Fruit fly (Drosophila melanogaster) whole organism, embryonic: Measurements from ENCODE around the gene Obp19b.

Experiments
- Bdp1 ChIP-seq: fragments of 200-800 bp; sonication (Bioruptor generic); optimal IDR thresholded peaks from 3 replicates; lab custom pipeline; 2016; ENCODE audit warnings: missing biosample characterization, missing genetic modification characterization
- CG10979 ChIP-seq: fragments of 200-800 bp; sonication (Bioruptor generic); optimal IDR thresholded peaks from 2 replicates; lab custom pipeline; 2018; ENCODE audit warnings: missing biosample characterization, mild to moderate bottlenecking, missing genetic modification characterization, moderate library complexity
- CG11398 ChIP-seq: fragments of 200-800 bp; sonication (Bioruptor generic); optimal IDR thresholded peaks from 2 replicates; lab custom pipeline; 2016; ENCODE audit warnings: missing biosample characterization, missing genetic modification characterization
- CG13287 ChIP-seq: fragments of 200-800 bp; sonication (Bioruptor generic); IDR thresholded peaks from 2 replicates; pipeline ENCODE4 v1.3.6; 2022; ENCODE audit warnings: missing biosample characterization, missing genetic modification characterization; ENCODE audit not compliant: partially characterized antibody
- CG14710 ChIP-seq: fragments of 200-800 bp; sonication (Bioruptor generic); optimal IDR thresholded peaks from 3 replicates; lab custom pipeline; 2019; ENCODE audit warnings: missing biosample characterization, mild to moderate bottlenecking, missing genetic modification characterization, moderate library complexity
- CG14860 ChIP-seq: fragments of 200-800 bp; sonication (Bioruptor generic); IDR thresholded peaks from 3 replicates; pipeline ENCODE4 v1.3.6; 2022; ENCODE audit warnings: missing biosample characterization, missing genetic modification characterization; ENCODE audit not compliant: partially characterized antibody
- CG18599 ChIP-seq: fragments of 200-800 bp; sonication (Bioruptor generic); optimal IDR thresholded peaks from 3 replicates; lab custom pipeline; 2017; ENCODE audit warnings: missing biosample characterization, missing genetic modification characterization, mild to moderate bottlenecking, moderate library complexity, missing genetic modification reagents
- CG2116 ChIP-seq: fragments of 200-800 bp; sonication (Bioruptor generic); optimal IDR thresholded peaks from 3 replicates; lab custom pipeline; 2018; ENCODE audit warnings: missing biosample characterization, mild to moderate bottlenecking, missing genetic modification characterization
- CG2678 ChIP-seq: fragments of 200-800 bp; sonication (Bioruptor generic); optimal IDR thresholded peaks from 3 replicates; lab custom pipeline; 2019; ENCODE audit warnings: missing biosample characterization, mild to moderate bottlenecking, missing genetic modification characterization, moderate library complexity
- CG2875 ChIP-seq: fragments of 200-800 bp; sonication (Bioruptor generic); optimal IDR thresholded peaks from 2 replicates; lab custom pipeline; 2017; ENCODE audit warnings: missing biosample characterization, mild to moderate bottlenecking, missing genetic modification characterization, missing genetic modification reagents
- CG2889 ChIP-seq: fragments of 200-800 bp; sonication (Bioruptor generic); IDR thresholded peaks from 3 replicates; pipeline ENCODE4 v1.3.6; 2022; ENCODE audit warnings: missing biosample characterization, missing genetic modification characterization
- CG30431 ChIP-seq: fragments of 200-800 bp; sonication (Bioruptor generic); optimal IDR thresholded peaks from 2 replicates; lab custom pipeline; 2017; ENCODE audit warnings: missing biosample characterization, missing genetic modification characterization
- CG31224 ChIP-seq: fragments of 200-800 bp; sonication (Bioruptor generic); IDR thresholded peaks from 2 replicates; pipeline ENCODE4 v1.3.6; 2022; ENCODE audit warnings: missing biosample characterization, missing genetic modification characterization
- CG31388 ChIP-seq: fragments of 200-800 bp; sonication (Bioruptor generic); optimal IDR thresholded peaks from 2 replicates; lab custom pipeline; 2016; ENCODE audit warnings: missing biosample characterization, missing genetic modification characterization
- CG3726 ChIP-seq: fragments of 200-800 bp; sonication (Bioruptor generic); IDR thresholded peaks from 3 replicates; pipeline ENCODE4, ENCODE4 v1.3.6; 2022; ENCODE audit warnings: missing biosample characterization, missing genetic modification characterization
- CG43689 ChIP-seq: fragments of 200-800 bp; sonication (Bioruptor generic); IDR thresholded peaks from 2 replicates; pipeline ENCODE4 v1.3.6; 2022; ENCODE audit warnings: missing biosample characterization, missing genetic modification characterization
- CG4424 ChIP-seq: fragments of 200-800 bp; sonication (Bioruptor generic); optimal IDR thresholded peaks from 3 replicates; lab custom pipeline; 2016; ENCODE audit warnings: missing biosample characterization, missing genetic modification characterization
- CG6854 ChIP-seq: fragments of 200-800 bp; sonication (Bioruptor generic); optimal IDR thresholded peaks from 3 replicates; lab custom pipeline; 2017; ENCODE audit warnings: missing biosample characterization, mild to moderate bottlenecking, missing genetic modification characterization
- CG9727 ChIP-seq: fragments of 200-800 bp; sonication (Bioruptor generic); optimal IDR thresholded peaks from 3 replicates; lab custom pipeline; 2017; ENCODE audit warnings: missing biosample characterization, mild to moderate bottlenecking, missing genetic modification characterization
- CkIIα-i1 ChIP-seq: fragments of 200-800 bp; sonication (Bioruptor generic); IDR thresholded peaks from 2 replicates; pipeline ENCODE4 v1.3.6; 2022; ENCODE audit warnings: missing biosample characterization, missing genetic modification characterization
- CoRest ChIP-seq: fragments of 200-800 bp; sonication (Bioruptor generic); optimal IDR thresholded peaks from 3 replicates; lab custom pipeline; 2018; ENCODE audit warnings: missing biosample characterization, mild to moderate bottlenecking, missing genetic modification characterization, moderate library complexity
- D19A ChIP-seq: fragments of 200-800 bp; optimal IDR thresholded peaks from 3 replicates; lab custom pipeline; 2019; ENCODE audit warnings: missing biosample characterization, mild to moderate bottlenecking, missing genetic modification characterization, moderate library complexity
- Gug ChIP-seq: fragments of 200-800 bp; sonication (Bioruptor generic); IDR thresholded peaks from 4 replicates; pipeline ENCODE4 v1.3.6; 2022; ENCODE audit warnings: missing biosample characterization, missing genetic modification characterization
- H2.0 ChIP-seq: fragments of 200-800 bp; sonication (Bioruptor generic); IDR thresholded peaks from 2 replicates; pipeline ENCODE4 v1.3.6; 2022; ENCODE audit warnings: missing biosample characterization, missing genetic modification characterization
- Hey ChIP-seq: fragments of 200-800 bp; sonication (Bioruptor generic); optimal IDR thresholded peaks from 3 replicates; lab custom pipeline; 2018; ENCODE audit warnings: missing biosample characterization, mild to moderate bottlenecking, missing genetic modification characterization
- Mad ChIP-seq: fragments of 200-800 bp; sonication (Bioruptor generic); optimal IDR thresholded peaks from 2 replicates; lab custom pipeline; 2016; ENCODE audit warnings: missing biosample characterization, missing genetic modification characterization
- Myb ChIP-seq: fragments of 200-800 bp; sonication (Bioruptor generic); optimal IDR thresholded peaks from 2 replicates; lab custom pipeline; 2016; ENCODE audit warnings: missing biosample characterization, missing genetic modification characterization
- Oaz ChIP-seq: fragments of 200-800 bp; sonication (Bioruptor generic); IDR thresholded peaks from 2 replicates; pipeline ENCODE4 v1.3.6; 2022; ENCODE audit warnings: missing biosample characterization, missing genetic modification characterization
- Oli ChIP-seq: fragments of 200-800 bp; sonication (Bioruptor generic); optimal IDR thresholded peaks from 2 replicates; lab custom pipeline; 2018; ENCODE audit warnings: missing biosample characterization, mild to moderate bottlenecking, missing genetic modification characterization, moderate library complexity
- Ptx1 ChIP-seq: fragments of 200-800 bp; sonication (Bioruptor generic); IDR thresholded peaks from 2 replicates; pipeline ENCODE4 v1.3.6; 2022; ENCODE audit warnings: missing biosample characterization, missing genetic modification characterization
- Scr ChIP-seq: fragments of 200-800 bp; sonication (Bioruptor generic); IDR thresholded peaks from 2 replicates; pipeline ENCODE4 v1.3.6; 2022; ENCODE audit warnings: missing biosample characterization, missing genetic modification characterization; ENCODE audit not compliant: partially characterized antibody
- Six4 ChIP-seq: fragments of 200-800 bp; sonication (Bioruptor generic); optimal IDR thresholded peaks from 2 replicates; lab custom pipeline; 2016; ENCODE audit warnings: missing biosample characterization, missing genetic modification characterization
- bab2 ChIP-seq: fragments of 200-800 bp; sonication (Bioruptor generic); optimal IDR thresholded peaks from 2 replicates; lab custom pipeline; 2016; ENCODE audit warnings: missing biosample characterization, missing genetic modification characterization
- chif ChIP-seq, 2 experiments: fragments of 200-800 bp; sonication (Bioruptor generic); optimal IDR thresholded peaks; 3 replicates each; lab custom pipeline; 2016; ENCODE audit warnings: missing biosample characterization in 2 of 2, missing genetic modification characterization in 2 of 2
- chn ChIP-seq: fragments of 200-800 bp; sonication (Bioruptor generic); optimal IDR thresholded peaks from 2 replicates; lab custom pipeline; 2016; ENCODE audit warnings: missing biosample characterization, missing genetic modification characterization
- croc ChIP-seq: fragments of 200-800 bp; sonication (Bioruptor generic); conservative IDR thresholded peaks from 3 replicates; pipeline ENCODE4 v1.3.6; 2022; ENCODE audit warnings: missing biosample characterization, missing genetic modification characterization
- dati ChIP-seq: fragments of 200-800 bp; sonication (Bioruptor generic); IDR thresholded peaks from 2 replicates; pipeline ENCODE4 v1.3.6; 2022; ENCODE audit warnings: missing biosample characterization, missing genetic modification characterization
- ewg ChIP-seq: fragments of 200-800 bp; sonication (Bioruptor generic); optimal IDR thresholded peaks from 3 replicates; lab custom pipeline; 2017; ENCODE audit warnings: mild to moderate bottlenecking, missing biosample characterization, missing genetic modification reagents, missing genetic modification characterization
- gem ChIP-seq: fragments of 200-800 bp; sonication (Bioruptor generic); optimal IDR thresholded peaks from 2 replicates; lab custom pipeline; 2019; ENCODE audit warnings: missing biosample characterization, mild to moderate bottlenecking, missing genetic modification characterization, moderate library complexity
- knrl ChIP-seq: fragments of 200-800 bp; sonication (Bioruptor generic); IDR thresholded peaks from 3 replicates; pipeline ENCODE4 v1.3.6; 2022; ENCODE audit warnings: missing biosample characterization, missing genetic modification characterization; ENCODE audit not compliant: partially characterized antibody
- mam ChIP-seq: fragments of 200-800 bp; sonication (Bioruptor generic); optimal IDR thresholded peaks from 3 replicates; lab custom pipeline; 2016; ENCODE audit warnings: missing biosample characterization, missing genetic modification characterization
- phol ChIP-seq: fragments of 200-800 bp; sonication (Bioruptor generic); optimal IDR thresholded peaks from 3 replicates; lab custom pipeline; 2018; ENCODE audit warnings: missing biosample characterization, mild to moderate bottlenecking, missing genetic modification characterization, moderate library complexity
- repo ChIP-seq: fragments of 200-800 bp; sonication (Bioruptor generic); optimal IDR thresholded peaks from 2 replicates; lab custom pipeline; 2016; ENCODE audit warnings: missing biosample characterization, missing genetic modification characterization
- sd ChIP-seq: fragments of 200-800 bp; sonication (Bioruptor generic); optimal IDR thresholded peaks from 3 replicates; lab custom pipeline; 2018; ENCODE audit warnings: missing biosample characterization, mild to moderate bottlenecking, missing genetic modification characterization, moderate library complexity
- slbo ChIP-seq: fragments of 200-800 bp; sonication (Bioruptor generic); IDR thresholded peaks from 2 replicates; pipeline ENCODE4 v1.3.6; 2022; ENCODE audit warnings: missing biosample characterization, missing genetic modification characterization
- sr ChIP-seq: fragments of 200-800 bp; sonication (Bioruptor generic); IDR thresholded peaks from 3 replicates; pipeline ENCODE4 v1.3.6; 2022; ENCODE audit warnings: missing biosample characterization, missing genetic modification characterization
- tgo ChIP-seq: fragments of 200-800 bp; sonication (Bioruptor generic); IDR thresholded peaks from 3 replicates; pipeline ENCODE4 v1.3.6; 2022; ENCODE audit warnings: missing biosample characterization, missing genetic modification characterization
- toy ChIP-seq: fragments of 200-800 bp; sonication (Bioruptor generic); IDR thresholded peaks from 2 replicates; pipeline ENCODE4 v1.3.6; 2022; ENCODE audit warnings: missing biosample characterization, missing genetic modification characterization

Obp19b gene

dm6 chrX:20433345-20434332, 17.1 kb downstream of the Obp19b start, which contains the start of gene CG1695 (continued):
- TF ChIP-seq CkIIα-i1 (GFP tag; lab: Robert Waterston, UW), result no peak
- no peak for TF ChIP-seq croc (GFP tag; lab: Robert Waterston, UW)
- TF ChIP-seq Scr (GFP tag; lab: Robert Waterston, UW), result peak; percentile 27; the same call in 1 of the 2 replicates
- no peak for TF ChIP-seq CG14860
- TF ChIP-seq toy (GFP tag; lab: Robert Waterston, UW), result no peak
- 0 out of 3 replicates have a peak, but pooled peaks have one; percentile 17 for TF ChIP-seq tgo
- peak; percentile 29 for TF ChIP-seq CG2116 (GFP tag; lab: Kevin White, UChicago)
- no peak for TF ChIP-seq dati (GFP tag; lab: Robert Waterston, UW)
- TF ChIP-seq Oaz (GFP tag; lab: Robert Waterston, UW), result no peak
- no peak for TF ChIP-seq ewg (GFP tag; lab: Kevin White, UChicago)
- TF ChIP-seq CG3726 (GFP tag; lab: Robert Waterston, UW), result no peak
- peak; percentile 12; the same call in 1 of the 2 replicates for TF ChIP-seq Ptx1 (GFP tag; lab: Robert Waterston, UW)
- no peak for TF ChIP-seq Mad
- TF ChIP-seq Six4 (GFP tag; lab: Kevin White, UChicago), result no peak
- TF ChIP-seq gem (tag; lab: Kevin White, UChicago), result peak; percentile 41
- TF ChIP-seq CoRest (tag; lab: Kevin White, UChicago), result peak; percentile 36
- peak; percentile 29 for TF ChIP-seq CG18599 (GFP tag; lab: Kevin White, UChicago)
- no peak for TF ChIP-seq CG30431
- no peak for TF ChIP-seq knrl (GFP tag; lab: Robert Waterston, UW)
- TF ChIP-seq mam (GFP tag; lab: Kevin White, UChicago), result peak; percentile 17
- peak; percentile 27 for TF ChIP-seq Oli (tag; lab: Kevin White, UChicago)
- TF ChIP-seq CG6854, result no peak
- TF ChIP-seq CG10979 (tag; lab: Kevin White, UChicago), result peak; percentile 2
- no peak for TF ChIP-seq CG31388
- TF ChIP-seq chif (GFP tag; optimal IDR thresholded peaks at IDR 0.05; lab: Kevin White, UChicago), result peak in 1 of 2 experiments; percentile 6
- TF ChIP-seq repo (GFP tag; lab: Kevin White, UChicago), result no peak
- peak; percentile 12 for TF ChIP-seq phol (tag; lab: Kevin White, UChicago)
- peak; percentile 50; the same call in 1 of the 2 replicates for TF ChIP-seq slbo (GFP tag; lab: Robert Waterston, UW)
- TF ChIP-seq bab2 (GFP tag; lab: Kevin White, UChicago), result peak; percentile 24
- no peak for TF ChIP-seq CG2875 (GFP tag; lab: Kevin White, UChicago)
- TF ChIP-seq D19A (tag; lab: Kevin White, UChicago), result no peak
- TF ChIP-seq CG11398 (GFP tag; lab: Kevin White, UChicago), result no peak
- TF ChIP-seq chn, result no peak
- TF ChIP-seq H2.0 (GFP tag; lab: Robert Waterston, UW), result 0 out of 2 replicates have a peak, but pooled peaks have one; percentile 11
- peak; percentile 57 for TF ChIP-seq CG13287 (GFP tag; lab: Robert Waterston, UW)
- peak; percentile 84 for TF ChIP-seq sd (tag; lab: Kevin White, UChicago)
- no peak for TF ChIP-seq Bdp1
- TF ChIP-seq CG2889 (GFP tag; lab: Robert Waterston, UW), result no peak
- TF ChIP-seq CG14710 (tag; lab: Kevin White, UChicago), result peak; percentile 20
- TF ChIP-seq Myb (GFP tag; lab: Kevin White, UChicago), result peak; percentile 22
- TF ChIP-seq sr (GFP tag; lab: Robert Waterston, UW), result no peak
- no peak for TF ChIP-seq CG31224 (GFP tag; lab: Robert Waterston, UW)
- no peak for TF ChIP-seq CG4424
- no peak for TF ChIP-seq Hey (tag; lab: Kevin White, UChicago)
- no peak for TF ChIP-seq Gug (GFP tag; lab: Robert Waterston, UW)
- TF ChIP-seq CG2678 (tag; lab: Kevin White, UChicago), result peak; percentile 56
- peak; percentile 30 for TF ChIP-seq CG9727
- no peak for TF ChIP-seq CG43689
